Worm (Caenorhabditis elegans) whole organism, late embryonic: ENCODE results near the gene srlf-10.

Experiments
- ceh-14 ChIP-seq: sonication (generic microtip); optimal IDR thresholded peaks from 2 replicates; lab custom pipeline; 2016; ENCODE audit warnings: missing genotype, missing genetic modification characterization, missing compliant biosample characterization
- dve-1 ChIP-seq: sonication (generic microtip); optimal IDR thresholded peaks from 2 replicates; lab custom pipeline; 2017; ENCODE audit warnings: antibody characterized with exemption, mild to moderate bottlenecking, missing genetic modification characterization, missing compliant biosample characterization
- fkh-6 ChIP-seq: sonication (generic microtip); optimal IDR thresholded peaks from 2 replicates; lab custom pipeline; 2016; ENCODE audit warnings: missing genetic modification characterization, missing compliant biosample characterization
- odd-2 ChIP-seq: sonication (generic microtip); optimal IDR thresholded peaks from 2 replicates; lab custom pipeline; 2017; ENCODE audit warnings: antibody characterized with exemption, mild to moderate bottlenecking, missing genetic modification characterization, missing compliant biosample characterization
- sox-4 ChIP-seq: sonication (generic microtip); optimal IDR thresholded peaks from 2 replicates; lab custom pipeline; 2017; ENCODE audit warnings: mild to moderate bottlenecking, missing genetic modification characterization, inconsistent platforms, missing compliant biosample characterization

DNA sequence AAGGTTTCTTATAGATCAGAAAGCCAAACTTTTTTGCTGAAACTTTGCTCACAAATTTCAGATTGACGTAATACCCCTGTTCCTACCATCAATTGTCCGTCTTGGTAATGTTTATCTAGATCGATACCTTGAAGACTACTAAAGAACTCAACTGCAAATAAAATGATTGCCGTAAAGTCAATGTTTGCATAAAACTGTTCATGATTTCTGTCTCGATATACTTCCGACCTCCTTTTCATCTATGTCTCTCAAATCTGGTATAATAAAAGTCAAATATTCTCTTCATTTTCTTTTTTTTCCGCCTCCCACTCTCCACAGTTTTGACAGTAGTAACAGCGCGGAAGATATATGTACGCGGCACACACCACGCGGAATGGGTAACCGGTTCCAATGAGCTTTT is 3.5 kb downstream of the srlf-10 start, which contains the start of gene nas-1:
- TF ChIP-seq fkh-6 (tag; lab: Kevin White, UChicago) (no peak), odd-2 (tag; lab: Kevin White, UChicago) (no peak), sox-4 (tag; lab: Kevin White, UChicago) (no peak), dve-1 (tag; lab: Kevin White, UChicago) (no peak), ceh-14 (no peak)
